Fruit fly (Drosophila melanogaster) whole organism, embryonic: ENCODE measurements around the gene shd.
A peak's percentile ranks its signal among the peaks of the same experiment; 100 is the strongest.

Experiments
- Atf6 ChIP-seq: fragments of 200-800 bp; sonication (Bioruptor generic); IDR thresholded peaks from 2 replicates; pipeline ENCODE4 v1.3.6; 2022; ENCODE audit warnings: missing biosample characterization, missing genetic modification characterization
- CG11560 ChIP-seq: fragments of 200-800 bp; sonication (Bioruptor generic); IDR thresholded peaks from 3 replicates; pipeline ENCODE4 v1.3.6; 2022; ENCODE audit warnings: missing biosample characterization, missing genetic modification characterization
- CG12155 ChIP-seq: fragments of 200-800 bp; sonication (Bioruptor generic); optimal IDR thresholded peaks from 3 replicates; lab custom pipeline; 2016; ENCODE audit warnings: missing biosample characterization, missing genetic modification characterization
- CG15073 ChIP-seq: fragments of 200-800 bp; sonication (Bioruptor generic); optimal IDR thresholded peaks from 2 replicates; lab custom pipeline; 2016; ENCODE audit warnings: missing biosample characterization, missing genetic modification characterization
- CG17359 ChIP-seq: fragments of 200-800 bp; sonication (Bioruptor generic); optimal IDR thresholded peaks from 3 replicates; lab custom pipeline; 2018; ENCODE audit warnings: missing biosample characterization, mild to moderate bottlenecking, missing genetic modification characterization, moderate library complexity
- CG1792 ChIP-seq: fragments of 200-800 bp; sonication (Bioruptor generic); optimal IDR thresholded peaks from 2 replicates; lab custom pipeline; 2016; ENCODE audit warnings: missing biosample characterization, missing genetic modification characterization
- CG18619 ChIP-seq: fragments of 200-800 bp; sonication (Bioruptor generic); optimal IDR thresholded peaks from 3 replicates; lab custom pipeline; 2017; ENCODE audit warnings: missing biosample characterization, mild to moderate bottlenecking, missing genetic modification characterization
- CG18764 ChIP-seq: fragments of 200-800 bp; sonication (Bioruptor generic); optimal IDR thresholded peaks from 3 replicates; lab custom pipeline; 2016; ENCODE audit warnings: missing biosample characterization, missing genetic modification characterization
- CG2116 ChIP-seq: fragments of 200-800 bp; sonication (Bioruptor generic); optimal IDR thresholded peaks from 3 replicates; lab custom pipeline; 2018; ENCODE audit warnings: missing biosample characterization, mild to moderate bottlenecking, missing genetic modification characterization
- CG3065 ChIP-seq: fragments of 200-800 bp; sonication (Bioruptor generic); optimal IDR thresholded peaks from 2 replicates; lab custom pipeline; 2016; ENCODE audit warnings: missing biosample characterization, missing genetic modification characterization
- CG32772 ChIP-seq: fragments of 200-800 bp; sonication (Bioruptor generic); IDR thresholded peaks from 2 replicates; pipeline ENCODE4 v1.3.6; 2022; ENCODE audit warnings: missing biosample characterization, missing genetic modification characterization
- CG4854 ChIP-seq: fragments of 200-800 bp; sonication (Bioruptor generic); optimal IDR thresholded peaks from 2 replicates; lab custom pipeline; 2016; ENCODE audit warnings: missing biosample characterization, missing genetic modification characterization, inconsistent platforms
- CG6813 ChIP-seq: fragments of 200-800 bp; sonication (Bioruptor generic); optimal IDR thresholded peaks from 2 replicates; lab custom pipeline; 2017; ENCODE audit warnings: missing biosample characterization, missing genetic modification characterization, mild to moderate bottlenecking, moderate library complexity, missing genetic modification reagents
- CG6854 ChIP-seq: fragments of 200-800 bp; sonication (Bioruptor generic); optimal IDR thresholded peaks from 3 replicates; lab custom pipeline; 2017; ENCODE audit warnings: missing biosample characterization, mild to moderate bottlenecking, missing genetic modification characterization
- CG7963 ChIP-seq: fragments of 200-800 bp; sonication (Bioruptor generic); IDR thresholded peaks from 3 replicates; pipeline ENCODE4 v1.3.6; 2022; ENCODE audit warnings: missing biosample characterization, missing genetic modification characterization; ENCODE audit not compliant: partially characterized antibody
- CHES-1-like ChIP-seq: fragments of 200-800 bp; sonication (Bioruptor generic); optimal IDR thresholded peaks from 2 replicates; lab custom pipeline; 2016; ENCODE audit warnings: missing biosample characterization, missing genetic modification characterization
- Dbx ChIP-seq: fragments of 200-800 bp; sonication (Bioruptor generic); IDR thresholded peaks from 3 replicates; pipeline ENCODE4 v1.3.6; 2022; ENCODE audit warnings: missing biosample characterization, missing genetic modification characterization
- Gug ChIP-seq: fragments of 200-800 bp; sonication (Bioruptor generic); IDR thresholded peaks from 4 replicates; pipeline ENCODE4 v1.3.6; 2022; ENCODE audit warnings: missing biosample characterization, missing genetic modification characterization
- Hey ChIP-seq: fragments of 200-800 bp; sonication (Bioruptor generic); optimal IDR thresholded peaks from 3 replicates; lab custom pipeline; 2018; ENCODE audit warnings: missing biosample characterization, mild to moderate bottlenecking, missing genetic modification characterization
- Hsf ChIP-seq: fragments of 200-800 bp; sonication (Bioruptor generic); optimal IDR thresholded peaks from 3 replicates; lab custom pipeline; 2016; ENCODE audit warnings: missing biosample characterization, missing genetic modification characterization
- MBD-R2 ChIP-seq: fragments of 200-800 bp; sonication (Bioruptor generic); IDR thresholded peaks from 2 replicates; pipeline ENCODE4 v1.3.6; 2022; ENCODE audit warnings: missing biosample characterization, missing genetic modification characterization
- Med ChIP-seq: fragments of 200-800 bp; sonication (Bioruptor generic); peaks from one replicate; lab custom pipeline; 2016; ENCODE audit warnings: missing biosample characterization, missing genetic modification characterization, mild to moderate bottlenecking, inconsistent platforms, moderate library complexity
- Myb ChIP-seq: fragments of 200-800 bp; sonication (Bioruptor generic); optimal IDR thresholded peaks from 2 replicates; lab custom pipeline; 2016; ENCODE audit warnings: missing biosample characterization, missing genetic modification characterization
- NFAT ChIP-seq: fragments of 200-800 bp; sonication (Bioruptor generic); IDR thresholded peaks from 2 replicates; pipeline ENCODE4 v1.3.6; 2022; ENCODE audit warnings: missing biosample characterization, missing genetic modification characterization
- Neu2 ChIP-seq: fragments of 200-800 bp; sonication (Bioruptor generic); optimal IDR thresholded peaks from 3 replicates; lab custom pipeline; 2016; ENCODE audit warnings: missing biosample characterization, missing genetic modification characterization, borderline replicate concordance
- NfI ChIP-seq: fragments of 200-800 bp; sonication (Bioruptor generic); optimal IDR thresholded peaks from 3 replicates; lab custom pipeline; 2018; ENCODE audit warnings: missing biosample characterization, mild to moderate bottlenecking, missing genetic modification characterization, moderate library complexity
- Oaz ChIP-seq: fragments of 200-800 bp; sonication (Bioruptor generic); IDR thresholded peaks from 2 replicates; pipeline ENCODE4 v1.3.6; 2022; ENCODE audit warnings: missing biosample characterization, missing genetic modification characterization
- Scr ChIP-seq: fragments of 200-800 bp; sonication (Bioruptor generic); IDR thresholded peaks from 2 replicates; pipeline ENCODE4 v1.3.6; 2022; ENCODE audit warnings: missing biosample characterization, missing genetic modification characterization; ENCODE audit not compliant: partially characterized antibody
- Sin3A ChIP-seq: fragments of >200 bp; optimal IDR thresholded peaks from 2 replicates; lab custom pipeline; 2018
- Ssrp ChIP-seq: fragments of 200-800 bp; sonication (Bioruptor generic); optimal IDR thresholded peaks from 2 replicates; lab custom pipeline; 2018; ENCODE audit warnings: missing biosample characterization, mild to moderate bottlenecking, missing genetic modification characterization, moderate library complexity
- Xrp1 ChIP-seq: fragments of 200-800 bp; sonication (Bioruptor generic); IDR thresholded peaks from 2 replicates; pipeline ENCODE4 v1.3.6; 2022; ENCODE audit warnings: missing biosample characterization, missing genetic modification characterization
- ac ChIP-seq: fragments of 200-800 bp; sonication (Bioruptor generic); optimal IDR thresholded peaks from 3 replicates; lab custom pipeline; 2017; ENCODE audit warnings: missing biosample characterization, mild to moderate bottlenecking, missing genetic modification characterization
- al ChIP-seq: fragments of 200-800 bp; sonication (Bioruptor generic); IDR thresholded peaks from 2 replicates; pipeline ENCODE4 v1.3.6; 2022; ENCODE audit warnings: missing biosample characterization, missing genetic modification characterization
- chinmo ChIP-seq: fragments of 200-800 bp; sonication (Bioruptor generic); IDR thresholded peaks from 4 replicates; pipeline ENCODE4 v1.3.6; 2022; ENCODE audit warnings: missing biosample characterization, missing genetic modification characterization; ENCODE audit not compliant: partially characterized antibody
- grn ChIP-seq: fragments of 200-800 bp; sonication (Bioruptor generic); optimal IDR thresholded peaks from 3 replicates; lab custom pipeline; 2017; ENCODE audit warnings: missing biosample characterization, missing genetic modification characterization
- gt ChIP-seq: fragments of 200-800 bp; sonication (Bioruptor generic); IDR thresholded peaks from 2 replicates; pipeline ENCODE4 v1.3.6; 2022; ENCODE audit warnings: missing biosample characterization, missing genetic modification characterization
- hb ChIP-seq: fragments of 200-800 bp; sonication (Bioruptor generic); IDR thresholded peaks from 3 replicates; pipeline ENCODE4 v1.3.6; 2022; ENCODE audit warnings: missing biosample characterization, missing genetic modification characterization; ENCODE audit not compliant: partially characterized antibody
- hkb ChIP-seq, 2 experiments: fragments of 200-800 bp in 1 of 2; fragments of >200 bp in 1 of 2; sonication (Bioruptor generic) in 1 of 2; IDR thresholded peaks in 1 of 2; optimal IDR thresholded peaks in 1 of 2; 2 replicates each; pipeline versions ENCODE4 v1.3.6 to Lab custom; 2017 to 2022; ENCODE audit warnings: missing biosample characterization in 1 of 2, missing genetic modification characterization in 1 of 2
- jing ChIP-seq: fragments of 200-800 bp; sonication (Bioruptor generic); optimal IDR thresholded peaks from 2 replicates; lab custom pipeline; 2018; ENCODE audit warnings: missing biosample characterization, mild to moderate bottlenecking, missing genetic modification characterization
- lola ChIP-seq, 3 experiments: fragments of >200 bp in 2 of 3; fragments of 200-800 bp in 1 of 3; sonication (Bioruptor generic) in 1 of 3; optimal IDR thresholded peaks; 2 replicates each; lab custom pipeline; 2017 to 2019; ENCODE audit warnings: missing biosample characterization in 3 of 3, missing genetic modification characterization in 3 of 3, mild to moderate bottlenecking in 1 of 3, moderate library complexity in 1 of 3
- otp ChIP-seq: fragments of 200-800 bp; sonication (Bioruptor generic); IDR thresholded peaks from 3 replicates; pipeline ENCODE4, ENCODE4 v1.3.6; 2022; ENCODE audit warnings: missing biosample characterization, missing genetic modification characterization
- p53 ChIP-seq: fragments of 200-800 bp; sonication (Bioruptor generic); optimal IDR thresholded peaks from 2 replicates; lab custom pipeline; 2016; ENCODE audit warnings: missing biosample characterization, missing genetic modification characterization
- repo ChIP-seq: fragments of 200-800 bp; sonication (Bioruptor generic); optimal IDR thresholded peaks from 2 replicates; lab custom pipeline; 2016; ENCODE audit warnings: missing biosample characterization, missing genetic modification characterization
- sc ChIP-seq, 3 experiments: fragments of >200 bp in 2 of 3; fragments of 200-800 bp in 1 of 3; sonication (Bioruptor generic) in 1 of 3; optimal IDR thresholded peaks; 2 replicates in 2 of 3; 3 replicates in 1 of 3; lab custom pipeline; 2017; ENCODE audit warnings: mild to moderate bottlenecking in 1 of 3, missing biosample characterization in 1 of 3, missing genetic modification characterization in 1 of 3, missing genetic modification reagents in 1 of 3
- sim ChIP-seq: fragments of 200-800 bp; sonication (Bioruptor generic); IDR thresholded peaks from 2 replicates; pipeline ENCODE4 v1.3.6; 2022; ENCODE audit warnings: missing biosample characterization, missing genetic modification characterization
- sima ChIP-seq: fragments of 200-800 bp; sonication (Bioruptor generic); optimal IDR thresholded peaks from 2 replicates; lab custom pipeline; 2016; ENCODE audit warnings: missing biosample characterization, missing genetic modification characterization
- sr ChIP-seq: fragments of 200-800 bp; sonication (Bioruptor generic); IDR thresholded peaks from 3 replicates; pipeline ENCODE4 v1.3.6; 2022; ENCODE audit warnings: missing biosample characterization, missing genetic modification characterization
- sug ChIP-seq: fragments of 200-800 bp; optimal IDR thresholded peaks from 2 replicates; lab custom pipeline; 2019; ENCODE audit warnings: missing biosample characterization, mild to moderate bottlenecking, missing genetic modification characterization, moderate library complexity
- zf30C ChIP-seq: fragments of 200-800 bp; sonication (Bioruptor generic); optimal IDR thresholded peaks from 3 replicates; lab custom pipeline; 2018; ENCODE audit warnings: missing biosample characterization, mild to moderate bottlenecking, missing genetic modification characterization

Gene shd

DNA sequence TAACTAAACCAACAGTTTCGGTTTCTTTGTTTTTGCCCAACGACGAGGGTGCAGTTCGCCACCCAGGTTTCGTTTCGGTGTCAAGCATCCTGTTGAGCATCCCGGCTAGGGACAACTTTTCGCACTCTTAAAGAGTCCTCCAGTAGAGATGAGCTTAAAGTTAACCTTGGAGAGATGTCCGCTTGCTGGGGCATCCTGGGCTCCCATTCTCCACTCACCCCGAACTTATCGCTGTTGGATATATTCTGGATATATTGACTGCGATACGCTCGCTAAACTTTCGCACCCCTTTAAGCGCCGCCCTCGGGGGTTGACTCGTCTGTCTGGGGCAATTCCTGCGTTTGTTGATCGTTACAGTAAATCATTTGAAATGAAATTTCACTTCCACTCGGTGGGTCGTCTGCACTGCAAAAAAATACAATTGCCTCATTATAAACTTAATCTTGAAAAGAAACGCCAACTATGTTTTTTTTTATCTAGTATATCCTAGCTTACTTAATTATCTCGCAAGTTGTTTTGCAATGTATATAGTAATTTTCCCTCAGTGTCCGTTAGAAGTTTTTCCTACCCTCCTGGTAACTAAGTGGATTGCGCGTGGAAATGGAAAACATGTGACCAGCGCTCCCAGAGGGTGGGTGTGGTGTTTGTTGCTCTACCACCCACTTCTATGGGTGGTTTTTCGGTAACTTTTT, 47.5 kb downstream of the shd start (continued):
- TF ChIP-seq CG11560 (tag; lab: Robert Waterston, UW): peak; percentile 56; the same call in 1 of the 3 replicates
- TF ChIP-seq CG18764: peak; percentile 47
- peak in 1 of 3 experiments; percentile 70 for TF ChIP-seq lola (GFP tag; optimal IDR thresholded peaks at IDR 0.05; lab: Kevin White, UChicago)
- TF ChIP-seq repo (GFP tag; lab: Kevin White, UChicago): peak; percentile 31
- TF ChIP-seq otp (GFP tag; lab: Robert Waterston, UW): peak; percentile 75
- TF ChIP-seq Xrp1: peak; percentile 93
- peak; percentile 62 for TF ChIP-seq al
- TF ChIP-seq Hsf (GFP tag; lab: Kevin White, UChicago): peak; percentile 75
- peak; percentile 60; the same call in 2 of the 3 replicates for TF ChIP-seq Dbx (GFP tag; lab: Robert Waterston, UW)
- TF ChIP-seq p53 (GFP tag; lab: Kevin White, UChicago): peak; percentile 27
- peak; percentile 76 for TF ChIP-seq NfI
- TF ChIP-seq CG4854: peak; percentile 4
- no peak for TF ChIP-seq CG15073 (GFP tag; lab: Kevin White, UChicago)
- peak; percentile 89 for TF ChIP-seq CG17359 (tag; lab: Kevin White, UChicago)
- TF ChIP-seq Myb (GFP tag; lab: Kevin White, UChicago): peak; percentile 60
- peak; percentile 82 for TF ChIP-seq Gug (GFP tag; lab: Robert Waterston, UW)
- TF ChIP-seq sug (tag; lab: Kevin White, UChicago): peak; percentile 43
- TF ChIP-seq Atf6 (GFP tag; lab: Robert Waterston, UW): peak; percentile 87
- TF ChIP-seq ac (GFP tag; lab: Kevin White, UChicago): no peak
- peak; percentile 83 for TF ChIP-seq CHES-1-like
- TF ChIP-seq CG2116: peak; percentile 24
- TF ChIP-seq hkb (optimal IDR thresholded peaks at IDR 0.05; lab: Kevin White, UChicago): no peak
- peak; percentile 91 for TF ChIP-seq hkb (GFP tag; IDR thresholded peaks at IDR 0.05; lab: Robert Waterston, UW)
- TF ChIP-seq sr (GFP tag; lab: Robert Waterston, UW): peak; percentile 68; the same call in 2 of the 3 replicates
- peak; percentile 51 for TF ChIP-seq CG12155 (GFP tag; lab: Kevin White, UChicago)
- peak; percentile 67 for TF ChIP-seq CG18619 (GFP tag; lab: Kevin White, UChicago)
- TF ChIP-seq Scr (GFP tag; lab: Robert Waterston, UW): no peak
- peak; percentile 78 for TF ChIP-seq CG1792 (GFP tag; lab: Kevin White, UChicago)
- TF ChIP-seq MBD-R2 (GFP tag; lab: Robert Waterston, UW): no peak
- TF ChIP-seq zf30C: peak; percentile 87
- peak; percentile 66 for TF ChIP-seq NFAT
- peak; percentile 70 for TF ChIP-seq Ssrp (tag; lab: Kevin White, UChicago)
- no peak for TF ChIP-seq Neu2 (GFP tag; lab: Kevin White, UChicago)
- TF ChIP-seq CG32772 (GFP tag; lab: Robert Waterston, UW): peak; percentile 79
- TF ChIP-seq chinmo (GFP tag; lab: Robert Waterston, UW): no peak
- TF ChIP-seq sima (GFP tag; lab: Kevin White, UChicago): peak; percentile 47
- TF ChIP-seq CG6813: peak; percentile 82
- TF ChIP-seq hb (GFP tag; lab: Robert Waterston, UW): no peak
- TF ChIP-seq sim (GFP tag; lab: Robert Waterston, UW): peak; percentile 41; the same call in 1 of the 2 replicates
- TF ChIP-seq Oaz (GFP tag; lab: Robert Waterston, UW): peak; percentile 75
- TF ChIP-seq gt (GFP tag; lab: Robert Waterston, UW): 0 out of 2 replicates have a peak, but pooled peaks have one; percentile 42
- TF ChIP-seq CG3065 (GFP tag; lab: Kevin White, UChicago): no peak
- TF ChIP-seq CG7963 (GFP tag; lab: Robert Waterston, UW): no peak
- peak; percentile 44 for TF ChIP-seq jing
- peak; percentile 94 for TF ChIP-seq Med
- no peak for TF ChIP-seq sc (optimal IDR thresholded peaks at IDR 0.05; lab: Kevin White, UChicago)
- peak; percentile 56 for TF ChIP-seq sc (GFP tag; optimal IDR thresholded peaks at IDR 0.05; lab: Kevin White, UChicago)
- peak; percentile 55 for TF ChIP-seq Hey (tag; lab: Kevin White, UChicago)
- TF ChIP-seq Sin3A (lab: Kevin White, UChicago): no peak
- no peak for TF ChIP-seq grn (GFP tag; lab: Kevin White, UChicago)
- TF ChIP-seq CG6854 (GFP tag; lab: Kevin White, UChicago): peak; percentile 61
